Fruit fly (Drosophila melanogaster) whole organism, embryonic: ENCODE data around the gene CG6652.

Source experiments
- Awh ChIP-seq: fragments of 200-800 bp; sonication (Bioruptor generic); IDR thresholded peaks from 2 replicates; pipeline ENCODE4, ENCODE4 v1.3.6; 2022; ENCODE audit warnings: missing biosample characterization, missing genetic modification characterization
- HmgD ChIP-seq: fragments of 200-800 bp; sonication (Bioruptor generic); optimal IDR thresholded peaks from 3 replicates; lab custom pipeline; 2016; ENCODE audit warnings: missing biosample characterization, missing genetic modification characterization
- hth ChIP-seq: fragments of >200 bp; optimal IDR thresholded peaks from 2 replicates; lab custom pipeline; 2017; ENCODE audit warnings: inconsistent platforms

dm6 chr3L:17055467-17055877 is 32.8 kb upstream of the CG6652 start, which contains the start of gene CG7724:
- TF ChIP-seq Awh (GFP tag; lab: Robert Waterston, UW): no peak
- no peak for TF ChIP-seq hth (lab: Kevin White, UChicago)
- TF ChIP-seq HmgD: no peak
